Worm (Caenorhabditis elegans): ENCODE results near the gene scav-5.

The scav-5 gene

DNA sequence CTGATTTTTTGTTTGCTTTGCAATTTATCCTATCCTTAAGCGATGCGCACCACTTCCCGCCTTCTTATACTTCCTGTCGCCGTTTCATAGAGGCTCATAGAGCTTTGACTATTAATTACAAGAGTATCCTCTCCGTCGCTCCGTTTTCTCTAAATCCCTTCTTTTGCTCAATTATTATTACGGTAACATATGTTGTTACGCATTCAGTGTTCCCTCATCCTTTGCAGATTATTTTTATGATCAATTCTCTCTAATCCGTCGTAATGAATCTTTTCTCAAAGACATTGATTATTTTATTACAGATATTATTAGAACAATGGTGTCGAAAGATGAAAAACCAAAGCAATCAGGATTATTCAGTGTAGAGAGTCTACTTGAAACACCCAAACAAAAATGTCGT lies 11.2 kb upstream of the scav-5 start, which contains the start of gene vab-15:
vab-15 (plus strand) TSS at position 301 of the 400 bp plus-strand sequence.
- TF ChIP-seq daf-12 (tag; optimal IDR thresholded peaks at IDR 0.05) (no peak), Y48G9A.11 (GFP tag; IDR thresholded peaks at IDR 0.05) (no peak), lin-38 (GFP tag; IDR thresholded peaks at IDR 0.05) (no peak), set-16 (GFP tag; IDR thresholded peaks at IDR 0.05) (no peak), ceh-82 (tag; optimal IDR thresholded peaks at IDR 0.05) (no peak), zip-11 (GFP tag; IDR thresholded peaks at IDR 0.05) (no peak), egl-43 (GFP tag; IDR thresholded peaks at IDR 0.05) (no peak), dmd-8 (GFP tag; IDR thresholded peaks at IDR 0.05) (no peak), ceh-28 (tag; optimal IDR thresholded peaks at IDR 0.05) (no peak), unc-130 (GFP tag; optimal IDR thresholded peaks at IDR 0.05) (no peak), attf-4 (tag; optimal IDR thresholded peaks at IDR 0.05) (no peak), nhr-111 (GFP tag; optimal IDR thresholded peaks at IDR 0.05) (no peak)

DNA sequence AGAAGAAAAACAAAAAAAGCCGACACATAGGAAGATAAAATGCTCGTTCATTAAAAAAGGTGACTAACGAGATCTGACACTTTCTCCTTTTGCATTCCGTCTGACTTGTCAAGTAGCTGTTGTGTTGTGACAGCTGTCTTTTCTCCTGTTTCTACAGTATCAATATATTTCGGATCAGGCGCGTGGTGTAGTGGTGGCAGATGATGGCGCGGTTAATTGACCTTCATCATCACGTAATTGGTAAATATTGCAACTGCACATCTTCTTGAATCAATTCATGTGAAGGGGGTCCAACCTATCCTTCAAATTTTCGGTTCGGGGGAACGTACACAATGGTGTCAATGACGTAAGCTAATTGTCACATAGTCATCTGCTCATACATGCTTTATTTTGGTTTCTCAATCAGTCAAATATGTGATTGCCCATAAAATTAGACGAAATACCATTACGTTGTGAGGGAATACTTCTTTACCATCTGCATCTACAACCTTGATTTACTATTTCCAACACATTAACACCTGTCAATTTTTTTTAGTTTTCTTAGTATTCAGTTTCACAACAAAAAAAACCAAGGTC lies 9.9 kb upstream of the scav-5 start:
- TF ChIP-seq unc-62 (GFP tag; optimal IDR thresholded peaks at IDR 0.05 in 1 of 2) (peak in 1 of 2 experiments; percentile 92), unc-62 (tag; optimal IDR thresholded peaks at IDR 0.05) (no peak), gei-8 (GFP tag; optimal IDR thresholded peaks at IDR 0.05) (no peak), D1046.2 (GFP tag; IDR thresholded peaks at IDR 0.05) (no peak)

DNA sequence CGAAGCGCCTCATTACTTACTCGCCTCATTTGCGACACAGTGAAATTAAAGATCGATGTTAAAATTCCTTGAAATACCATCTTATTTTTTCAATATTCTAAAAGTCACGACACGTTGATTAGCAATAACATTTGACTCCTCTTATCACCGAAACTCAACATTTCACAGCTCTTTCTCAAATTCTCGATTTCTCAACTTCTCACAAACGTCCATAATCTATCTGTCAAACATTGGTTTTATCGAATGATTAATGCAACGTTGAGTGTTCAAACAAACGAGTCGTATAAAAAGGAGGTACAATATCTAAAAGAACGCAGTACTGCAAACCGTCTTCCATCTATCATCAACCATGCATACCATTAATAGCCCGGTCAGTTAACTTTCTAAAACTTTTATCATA lies 7.9 kb upstream of the scav-5 start, which contains the start of gene lec-8:
lec-8 (plus strand) TSS at position 314 of the 400 bp plus-strand sequence.
- TF ChIP-seq lir-3 (tag; optimal IDR thresholded peaks at IDR 0.05) (no peak), lsy-2 (tag; optimal IDR thresholded peaks at IDR 0.05) (no peak), Y5F2A.4 (GFP tag; optimal IDR thresholded peaks at IDR 0.05) (no peak), pqm-1 (tag; optimal IDR thresholded peaks at IDR 0.05) (peak; percentile 47), F10B5.3 (tag; optimal IDR thresholded peaks at IDR 0.05) (no peak), duxl-1 (tag; optimal IDR thresholded peaks at IDR 0.05; ENCODE audit: poor library complexity) (no peak), tra-1 (GFP tag; IDR thresholded peaks at IDR 0.05) (peak; percentile 80; the same call in 1 of the 2 replicates), ceh-62 (tag; optimal IDR thresholded peaks at IDR 0.05) (no peak), nhr-77 (tag; optimal IDR thresholded peaks at IDR 0.05) (peak; percentile 28), attf-4 (tag; optimal IDR thresholded peaks at IDR 0.05) (no peak), mxl-2 (GFP tag; conservative IDR thresholded peaks at IDR 0.05) (no peak), nhr-28 (tag; optimal IDR thresholded peaks at IDR 0.05) (peak; percentile 68), daf-8 (GFP tag; IDR thresholded peaks at IDR 0.05) (no peak), daf-19 (GFP tag; conservative IDR thresholded peaks at IDR 0.05) (no peak), ceh-28 (tag; optimal IDR thresholded peaks at IDR 0.05) (no peak), nhr-41 (GFP tag; IDR thresholded peaks at IDR 0.05) (no peak), snpc-4 (tag; optimal IDR thresholded peaks at IDR 0.05) (no peak), madf-5 (GFP tag; IDR thresholded peaks at IDR 0.05) (no peak), tag-97 (GFP tag; IDR thresholded peaks at IDR 0.05) (no peak), nhr-102 (tag; optimal IDR thresholded peaks at IDR 0.05) (no peak), lin-29 (GFP tag; IDR thresholded peaks at IDR 0.05) (no peak), zfp-3 (GFP tag; conservative IDR thresholded peaks at IDR 0.05) (no peak), madf-9 (GFP tag; conservative IDR thresholded peaks at IDR 0.05) (no peak), unc-62 (GFP tag; optimal IDR thresholded peaks at IDR 0.05 in 1 of 2) (no peak), unc-62 (tag; optimal IDR thresholded peaks at IDR 0.05) (no peak), dpl-1 (GFP tag; optimal IDR thresholded peaks at IDR 0.05) (no peak), ztf-11 (tag; optimal IDR thresholded peaks at IDR 0.05) (no peak), egl-27 (tag; optimal IDR thresholded peaks at IDR 0.05) (no peak), hlh-11 (tag; optimal IDR thresholded peaks at IDR 0.05) (peak; percentile 65), unc-39 (tag; optimal IDR thresholded peaks at IDR 0.05) (no peak), ceh-20 (GFP tag; IDR thresholded peaks at IDR 0.05) (peak; percentile 72; the same call in 1 of the 2 replicates), Y48G9A.11 (GFP tag; IDR thresholded peaks at IDR 0.05) (no peak), set-16 (GFP tag; IDR thresholded peaks at IDR 0.05) (no peak), nhr-42 (GFP tag; IDR thresholded peaks at IDR 0.05) (no peak), vab-7 (GFP tag; IDR thresholded peaks at IDR 0.05) (no peak), lin-38 (GFP tag; IDR thresholded peaks at IDR 0.05) (no peak), dmd-8 (GFP tag; IDR thresholded peaks at IDR 0.05) (no peak), dmd-9 (GFP tag; IDR thresholded peaks at IDR 0.05) (no peak), nhr-10 (tag; optimal IDR thresholded peaks at IDR 0.05) (no peak), nhr-111 (GFP tag; optimal IDR thresholded peaks at IDR 0.05) (no peak), T20F7.1 (GFP tag; optimal IDR thresholded peaks at IDR 0.05) (peak; percentile 45)

All from whole organism, L4 larva.